Worm (Caenorhabditis elegans) whole organism, L4 larva: ENCODE results near the gene cyp-25A1.
A peak's percentile ranks its signal among the peaks of the same experiment; 100 is the strongest.

ENCODE experiments used
- F10B5.3 ChIP-seq: sonication (generic microtip); optimal IDR thresholded peaks from 2 replicates; lab custom pipeline; 2016; ENCODE audit warnings: mild to moderate bottlenecking, missing genetic modification characterization, missing compliant biosample characterization
- F26F4.8 ChIP-seq: fragments of 200-800 bp; sonication (Bioruptor generic); conservative IDR thresholded peaks from 2 replicates; pipeline ENCODE4 v1.3.6; 2022; ENCODE audit warnings: missing genetic modification characterization, missing compliant biosample characterization
- F44E2.7 ChIP-seq: fragments of 200-800 bp; sonication (Bioruptor generic); IDR thresholded peaks from 2 replicates; pipeline ENCODE4 v2.1.2; 2022; ENCODE audit warnings: missing genetic modification characterization, missing compliant biosample characterization
- F49E8.2 ChIP-seq: sonication (generic microtip); optimal IDR thresholded peaks from 2 replicates; lab custom pipeline; 2016; ENCODE audit warnings: missing compliant biosample characterization, mild to moderate bottlenecking, missing genetic modification characterization, borderline replicate concordance
- R02D3.7 ChIP-seq: fragments of 150-350 bp; sonication (generic microtip); optimal IDR thresholded peaks from 3 replicates; lab custom pipeline; 2014; ENCODE audit warnings: missing biosample characterization, missing genetic modification characterization
- T20F7.1 ChIP-seq: fragments of 200-800 bp; sonication (Bioruptor generic); optimal IDR thresholded peaks from 2 replicates; lab custom pipeline; 2018; ENCODE audit warnings: mild to moderate bottlenecking, missing genetic modification characterization, missing compliant biosample characterization
- Y75B8A.6 ChIP-seq: fragments of 200-800 bp; sonication (Bioruptor generic); IDR thresholded peaks from 2 replicates; pipeline ENCODE4 v1.3.6; 2022; ENCODE audit warnings: missing genetic modification reagents, missing genetic modification characterization, missing compliant biosample characterization
- ZK546.5 ChIP-seq, 2 experiments: sonication (generic microtip); optimal IDR thresholded peaks; 2 replicates each; lab custom pipeline; 2017; ENCODE audit warnings: missing biosample characterization in 2 of 2, missing genetic modification characterization in 2 of 2
- aha-1 ChIP-seq: fragments of 150-350 bp; peaks from one replicate; lab custom pipeline; 2014; ENCODE audit warnings: missing biosample characterization, missing genetic modification characterization
- aly-2 ChIP-seq: sonication (generic microtip); optimal IDR thresholded peaks from 2 replicates; lab custom pipeline; 2018; ENCODE audit warnings: missing biosample characterization, missing genetic modification characterization
- arid-1 ChIP-seq: fragments of 200-800 bp; sonication (Bioruptor generic); conservative IDR thresholded peaks from 2 replicates; pipeline ENCODE4 v1.3.6; 2022; ENCODE audit warnings: missing genetic modification reagents, missing genetic modification characterization, missing compliant biosample characterization
- ceh-20 ChIP-seq: fragments of 200-800 bp; sonication (Bioruptor generic); IDR thresholded peaks from 2 replicates; pipeline ENCODE4 v1.3.6; 2022; ENCODE audit warnings: missing genetic modification reagents, missing genetic modification characterization, missing compliant biosample characterization
- ceh-82 ChIP-seq: sonication (generic microtip); optimal IDR thresholded peaks from 2 replicates; lab custom pipeline; 2017; ENCODE audit warnings: missing biosample characterization, missing genetic modification characterization
- daf-19 ChIP-seq: fragments of 200-800 bp; sonication (Bioruptor generic); conservative IDR thresholded peaks from 2 replicates; pipeline ENCODE4 v1.3.6; 2022; ENCODE audit warnings: missing genetic modification characterization, missing compliant biosample characterization
- dmd-8 ChIP-seq: fragments of 200-800 bp; sonication (Bioruptor generic); IDR thresholded peaks from 2 replicates; pipeline ENCODE4 v1.3.6; 2022; ENCODE audit warnings: missing genetic modification characterization, missing compliant biosample characterization
- dmd-9 ChIP-seq: fragments of 200-800 bp; sonication (Bioruptor generic); IDR thresholded peaks from 2 replicates; pipeline ENCODE4 v1.3.6; 2022; ENCODE audit warnings: missing genetic modification reagents, missing genetic modification characterization, missing compliant biosample characterization
- dve-1 ChIP-seq: sonication (generic microtip); optimal IDR thresholded peaks from 2 replicates; lab custom pipeline; 2017; ENCODE audit warnings: antibody characterized with exemption, mild to moderate bottlenecking, missing genetic modification characterization, missing compliant biosample characterization; ENCODE audit not compliant: insufficient read depth
- hif-1 ChIP-seq, 2 experiments: sonication (generic microtip); optimal IDR thresholded peaks; 2 replicates each; lab custom pipeline; 2016 to 2017; ENCODE audit warnings: missing compliant biosample characterization in 2 of 2, missing genetic modification characterization in 2 of 2, missing genetic modification reagents in 2 of 2, missing genotype in 2 of 2, mild to moderate bottlenecking in 1 of 2
- hlh-11 ChIP-seq: fragments of 200-800 bp; sonication (Bioruptor generic); optimal IDR thresholded peaks from 2 replicates; lab custom pipeline; 2018; ENCODE audit warnings: mild to moderate bottlenecking, missing genetic modification characterization, missing compliant biosample characterization
- lim-7 ChIP-seq: fragments of 200-800 bp; sonication (Bioruptor generic); IDR thresholded peaks from 2 replicates; pipeline ENCODE4 v1.3.6; 2022; ENCODE audit warnings: missing genetic modification characterization, missing compliant biosample characterization
- lin-1 ChIP-seq: fragments of 200-800 bp; sonication (Bioruptor generic); IDR thresholded peaks from 2 replicates; pipeline ENCODE4 v1.3.6; 2022; ENCODE audit warnings: missing genetic modification reagents, missing genetic modification characterization, missing compliant biosample characterization
- lin-13 ChIP-seq: fragments of 150-350 bp; optimal IDR thresholded peaks from 2 replicates; lab custom pipeline; 2014; ENCODE audit warnings: missing biosample characterization, missing genetic modification reagents, missing genetic modification characterization
- lin-15B ChIP-seq: fragments of 150-350 bp; sonication (generic microtip); optimal IDR thresholded peaks from 3 replicates; lab custom pipeline; 2014; ENCODE audit warnings: missing biosample characterization, missing genetic modification characterization
- lin-29 ChIP-seq: fragments of 200-800 bp; sonication (Bioruptor generic); IDR thresholded peaks from 2 replicates; pipeline ENCODE4 v1.3.6; 2022; ENCODE audit warnings: missing genetic modification reagents, missing genetic modification characterization, missing compliant biosample characterization
- mdl-1 ChIP-seq, 2 experiments: fragments of 150-350 bp in 1 of 2; sonication (generic microtip) in 1 of 2; optimal IDR thresholded peaks; 2 replicates each; lab custom pipeline; 2014 to 2017; ENCODE audit warnings: missing biosample characterization in 2 of 2, missing genetic modification characterization in 2 of 2
- mdt-29 ChIP-seq: fragments of 200-800 bp; sonication (Bioruptor generic); IDR thresholded peaks from 2 replicates; pipeline ENCODE4 v1.3.6; 2022; ENCODE audit warnings: missing genetic modification reagents, missing genetic modification characterization, missing compliant biosample characterization
- mep-1 ChIP-seq: fragments of 150-350 bp; sonication (generic microtip); optimal IDR thresholded peaks from 3 replicates; lab custom pipeline; 2014; ENCODE audit warnings: missing biosample characterization, missing genetic modification characterization
- mes-2 ChIP-seq: sonication (generic microtip); optimal IDR thresholded peaks from 2 replicates; lab custom pipeline; 2016; ENCODE audit warnings: missing genotype, mild to moderate bottlenecking, missing genetic modification characterization, missing compliant biosample characterization; ENCODE audit not compliant: poor library complexity, severe bottlenecking
- mxl-3 ChIP-seq: fragments of 200-800 bp; sonication (Bioruptor generic); optimal IDR thresholded peaks from 2 replicates; lab custom pipeline; 2018; ENCODE audit warnings: mild to moderate bottlenecking, missing genetic modification characterization, missing compliant biosample characterization
- nhr-10 ChIP-seq: fragments of 150-350 bp; optimal IDR thresholded peaks from 2 replicates; lab custom pipeline; 2014; ENCODE audit warnings: missing biosample characterization, missing genetic modification characterization
- nhr-102 ChIP-seq: sonication (generic microtip); optimal IDR thresholded peaks from 2 replicates; lab custom pipeline; 2016; ENCODE audit warnings: mild to moderate bottlenecking, missing genetic modification characterization, moderate library complexity, missing compliant biosample characterization
- nhr-11 ChIP-seq: fragments of 150-350 bp; optimal IDR thresholded peaks from 2 replicates; lab custom pipeline; 2014; ENCODE audit warnings: missing biosample characterization, missing genetic modification characterization
- nhr-237 ChIP-seq: sonication (generic microtip); optimal IDR thresholded peaks from 2 replicates; lab custom pipeline; 2017; ENCODE audit warnings: missing biosample characterization, missing genetic modification characterization
- nhr-25 ChIP-seq: sonication (generic microtip); optimal IDR thresholded peaks from 2 replicates; lab custom pipeline; 2017; ENCODE audit warnings: missing genetic modification characterization, mild to moderate bottlenecking, missing compliant biosample characterization, antibody characterized with exemption, moderate library complexity, borderline replicate concordance; ENCODE audit not compliant: insufficient read depth
- nhr-28 ChIP-seq: fragments of 150-350 bp; optimal IDR thresholded peaks from 2 replicates; lab custom pipeline; 2014; ENCODE audit warnings: missing biosample characterization, missing genetic modification characterization
- php-3 ChIP-seq: fragments of 200-800 bp; sonication (Bioruptor generic); IDR thresholded peaks from 2 replicates; pipeline ENCODE4 v1.3.6; 2022; ENCODE audit warnings: missing genetic modification reagents, missing genetic modification characterization, missing compliant biosample characterization
- pqm-1 ChIP-seq: sonication (generic microtip); optimal IDR thresholded peaks from 2 replicates; lab custom pipeline; 2017; ENCODE audit warnings: missing biosample characterization, missing genetic modification characterization
- saeg-2 ChIP-seq: fragments of 200-800 bp; sonication (Bioruptor generic); IDR thresholded peaks from 2 replicates; pipeline ENCODE4 v1.3.6; 2022; ENCODE audit warnings: missing genetic modification reagents, missing genetic modification characterization, missing compliant biosample characterization
- skn-1 ChIP-seq: fragments of 150-350 bp; optimal IDR thresholded peaks from 2 replicates; lab custom pipeline; 2014; ENCODE audit warnings: missing biosample characterization, missing genetic modification characterization
- snpc-1.2 ChIP-seq: fragments of 200-800 bp; sonication (Bioruptor generic); IDR thresholded peaks from 2 replicates; pipeline ENCODE4 v1.3.6; 2022; ENCODE audit warnings: missing genetic modification reagents, missing genetic modification characterization, missing compliant biosample characterization
- spr-1 ChIP-seq: sonication (generic microtip); optimal IDR thresholded peaks from 2 replicates; lab custom pipeline; 2016; ENCODE audit warnings: mild to moderate bottlenecking, missing genetic modification characterization, missing compliant biosample characterization
- spr-3 ChIP-seq: fragments of 200-800 bp; sonication (Bioruptor generic); optimal IDR thresholded peaks from 2 replicates; lab custom pipeline; 2018; ENCODE audit warnings: mild to moderate bottlenecking, missing genetic modification characterization, missing compliant biosample characterization
- unc-130 ChIP-seq: sonication (generic microtip); optimal IDR thresholded peaks from 2 replicates; lab custom pipeline; 2016; ENCODE audit warnings: missing genetic modification reagents, missing genetic modification characterization, missing compliant biosample characterization
- unc-39 ChIP-seq: sonication (generic microtip); optimal IDR thresholded peaks from 2 replicates; lab custom pipeline; 2017; ENCODE audit warnings: missing biosample characterization, missing genetic modification characterization
- unc-62 ChIP-seq, 3 experiments: fragments of 150-350 bp in 1 of 3; sonication (generic microtip); optimal IDR thresholded peaks in 2 of 3; peaks in 1 of 3; 1 replicate in 1 of 3; 2 replicates in 2 of 3; lab custom pipeline; 2014 to 2017; ENCODE audit warnings: missing biosample characterization in 3 of 3, missing genetic modification characterization in 3 of 3, missing genetic modification reagents in 3 of 3, missing genotype in 1 of 3
- zfp-3 ChIP-seq: fragments of 200-800 bp; sonication (Bioruptor generic); conservative IDR thresholded peaks from 2 replicates; pipeline ENCODE4 v1.3.6; 2022; ENCODE audit warnings: missing genetic modification reagents, missing genetic modification characterization, missing compliant biosample characterization
- zip-11 ChIP-seq: fragments of 200-800 bp; sonication (Bioruptor generic); IDR thresholded peaks from 2 replicates; pipeline ENCODE4 v1.3.6; 2022; ENCODE audit warnings: missing genetic modification characterization, missing compliant biosample characterization
- ztf-11 ChIP-seq: fragments of 150-350 bp; optimal IDR thresholded peaks from 2 replicates; lab custom pipeline; 2014; ENCODE audit warnings: missing biosample characterization, missing genetic modification characterization
- ztf-7 ChIP-seq: fragments of 150-350 bp; optimal IDR thresholded peaks from 2 replicates; lab custom pipeline; 2014; ENCODE audit warnings: missing biosample characterization, missing genetic modification characterization

Gene cyp-25A1

ce11 chrIII:3785094-3785493, 47.3 kb upstream of the cyp-25A1 start (continued):
- TF ChIP-seq pqm-1 (tag; lab: Kevin White, UChicago) = peak; percentile 81

- TF ChIP-seq unc-130 (GFP tag; lab: Kevin White, UChicago) (no peak), lim-7 (GFP tag; lab: Robert Waterston, UW) (no peak), lin-1 (peak; percentile 30; the same call in 1 of the 2 replicates), mdl-1 (tag; optimal IDR thresholded peaks at IDR 0.05; lab: Kevin White, UChicago) (peak; percentile 78), F26F4.8 (GFP tag; lab: Robert Waterston, UW) (no peak), ceh-20 (GFP tag; lab: Robert Waterston, UW) (0 out of 2 replicates have a peak, but pooled peaks have one; percentile 53), F49E8.2 (tag; lab: Kevin White, UChicago) (no peak), F44E2.7 (no peak), T20F7.1 (GFP tag; lab: Kevin White, UChicago) (no peak), saeg-2 (GFP tag; lab: Robert Waterston, UW) (no peak), ZK546.5 (tag; optimal IDR thresholded peaks at IDR 0.05; lab: Kevin White, UChicago) (no peak), dve-1 (peak; percentile 67), R02D3.7 (tag; lab: Kevin White, UChicago) (no peak), mep-1 (tag; lab: Kevin White, UChicago) (peak; percentile 55), hlh-11 (tag; lab: Kevin White, UChicago) (peak; percentile 92), daf-19 (GFP tag; lab: Robert Waterston, UW) (no peak), dmd-8 (GFP tag; lab: Robert Waterston, UW) (no peak), nhr-25 (tag; lab: Kevin White, UChicago) (no peak), Y75B8A.6 (GFP tag; lab: Robert Waterston, UW) (no peak), lin-13 (GFP tag; lab: Kevin White, UChicago) (peak; percentile 0), mdt-29 (GFP tag; lab: Robert Waterston, UW) (no peak), zip-11 (GFP tag; lab: Robert Waterston, UW) (no peak), lin-15B (tag; lab: Kevin White, UChicago) (no peak), nhr-11 (tag; lab: Kevin White, UChicago) (peak; percentile 56), ztf-11 (no peak), aly-2 (tag; lab: Kevin White, UChicago) (no peak), skn-1 (tag; lab: Kevin White, UChicago) (no peak), ztf-7 (peak; percentile 38), snpc-1.2 (GFP tag; lab: Robert Waterston, UW) (no peak), dmd-9 (GFP tag; lab: Robert Waterston, UW) (no peak), unc-39 (no peak), arid-1 (GFP tag; lab: Robert Waterston, UW) (0 out of 2 replicates have a peak, but pooled peaks have one; percentile 44), hif-1 (tag; optimal IDR thresholded peaks at IDR 0.05; lab: Kevin White, UChicago) (peak in 1 of 2 experiments; percentile 26), F10B5.3 (tag; lab: Kevin White, UChicago) (no peak), unc-62 (GFP tag; optimal IDR thresholded peaks at IDR 0.05 in 1 of 2; lab: Kevin White, UChicago) (no peak), unc-62 (tag; optimal IDR thresholded peaks at IDR 0.05; lab: Kevin White, UChicago) (no peak), nhr-102 (tag; lab: Kevin White, UChicago) (peak; percentile 29), mes-2 (tag; lab: Kevin White, UChicago) (peak; percentile 50), zfp-3 (GFP tag; lab: Robert Waterston, UW) (no peak), mxl-3 (GFP tag; lab: Kevin White, UChicago) (peak; percentile 75), spr-3 (GFP tag; lab: Kevin White, UChicago) (no peak), aha-1 (tag; lab: Kevin White, UChicago) (peak; percentile 17), php-3 (GFP tag; lab: Robert Waterston, UW) (no peak), nhr-28 (tag; lab: Kevin White, UChicago) (peak; percentile 57), ceh-82 (no peak), nhr-237 (tag; lab: Kevin White, UChicago) (no peak), nhr-10 (tag; lab: Kevin White, UChicago) (no peak), lin-29 (GFP tag; lab: Robert Waterston, UW) (no peak), spr-1 (tag; lab: Kevin White, UChicago) (peak; percentile 6)
These were observed 45.9 kb upstream of the cyp-25A1 start, which contains the start of gene acy-3 for ce11 chrIII:3786427-3786935. Gene acy-3 (minus strand): TSS chrIII:3786477.
